Worm (Caenorhabditis elegans) whole organism, L4 larva: Measurements from ENCODE around the gene fipr-5.
A peak's percentile ranks its signal among the peaks of the same experiment; 100 is the strongest.

Source experiments
- F10B5.3 ChIP-seq: sonication (generic microtip); optimal IDR thresholded peaks from 2 replicates; lab custom pipeline; 2016; ENCODE audit warnings: mild to moderate bottlenecking, missing genetic modification characterization, missing compliant biosample characterization
- F37D6.2 ChIP-seq: sonication (generic microtip); optimal IDR thresholded peaks from 2 replicates; lab custom pipeline; 2016; ENCODE audit warnings: mild to moderate bottlenecking, missing genetic modification characterization, missing compliant biosample characterization
- F44E2.7 ChIP-seq: fragments of 200-800 bp; sonication (Bioruptor generic); IDR thresholded peaks from 2 replicates; pipeline ENCODE4 v2.1.2; 2022; ENCODE audit warnings: missing genetic modification characterization, missing compliant biosample characterization
- F49E8.2 ChIP-seq: sonication (generic microtip); optimal IDR thresholded peaks from 2 replicates; lab custom pipeline; 2016; ENCODE audit warnings: missing compliant biosample characterization, mild to moderate bottlenecking, missing genetic modification characterization, borderline replicate concordance
- R02D3.7 ChIP-seq: fragments of 150-350 bp; sonication (generic microtip); optimal IDR thresholded peaks from 3 replicates; lab custom pipeline; 2014; ENCODE audit warnings: missing biosample characterization, missing genetic modification characterization
- T26A8.4 ChIP-seq: fragments of 200-800 bp; sonication (Bioruptor generic); IDR thresholded peaks from 2 replicates; pipeline ENCODE4 v1.3.6; 2022; ENCODE audit warnings: missing genetic modification characterization, missing compliant biosample characterization
- Y48G9A.11 ChIP-seq: fragments of 200-800 bp; sonication (Bioruptor generic); IDR thresholded peaks from 2 replicates; pipeline ENCODE4 v1.3.6; 2022; ENCODE audit warnings: missing genetic modification reagents, missing genetic modification characterization, missing compliant biosample characterization
- Y75B8A.6 ChIP-seq: fragments of 200-800 bp; sonication (Bioruptor generic); IDR thresholded peaks from 2 replicates; pipeline ENCODE4 v1.3.6; 2022; ENCODE audit warnings: missing genetic modification reagents, missing genetic modification characterization, missing compliant biosample characterization
- aha-1 ChIP-seq: fragments of 150-350 bp; peaks from one replicate; lab custom pipeline; 2014; ENCODE audit warnings: missing biosample characterization, missing genetic modification characterization
- aly-2 ChIP-seq: sonication (generic microtip); optimal IDR thresholded peaks from 2 replicates; lab custom pipeline; 2018; ENCODE audit warnings: missing biosample characterization, missing genetic modification characterization
- attf-4 ChIP-seq: sonication (generic microtip); optimal IDR thresholded peaks from 3 replicates; lab custom pipeline; 2017; ENCODE audit warnings: missing biosample characterization, missing genetic modification characterization
- ceh-44 ChIP-seq: fragments of 200-800 bp; sonication (Bioruptor generic); IDR thresholded peaks from 2 replicates; pipeline ENCODE4 v1.3.6; 2022; ENCODE audit warnings: missing genetic modification reagents, missing genetic modification characterization, missing compliant biosample characterization
- daf-12 ChIP-seq: fragments of 150-350 bp; optimal IDR thresholded peaks from 2 replicates; lab custom pipeline; 2014; ENCODE audit warnings: missing biosample characterization, missing genetic modification reagents, missing genetic modification characterization
- daf-8 ChIP-seq: fragments of 200-800 bp; sonication (Bioruptor generic); IDR thresholded peaks from 2 replicates; pipeline ENCODE4 v1.3.6; 2022; ENCODE audit warnings: missing genetic modification characterization, missing compliant biosample characterization
- dmd-6 ChIP-seq: fragments of 200-800 bp; sonication (Bioruptor generic); IDR thresholded peaks from 2 replicates; pipeline ENCODE4 v1.3.6; 2022; ENCODE audit warnings: missing genetic modification reagents, missing genetic modification characterization, missing compliant biosample characterization
- dmd-8 ChIP-seq: fragments of 200-800 bp; sonication (Bioruptor generic); IDR thresholded peaks from 2 replicates; pipeline ENCODE4 v1.3.6; 2022; ENCODE audit warnings: missing genetic modification characterization, missing compliant biosample characterization
- dpl-1 ChIP-seq: fragments of 150-350 bp; optimal IDR thresholded peaks from 2 replicates; lab custom pipeline; 2014; ENCODE audit warnings: missing biosample characterization, missing genetic modification reagents, missing genetic modification characterization
- duxl-1 ChIP-seq: sonication (generic microtip); optimal IDR thresholded peaks from 2 replicates; lab custom pipeline; 2016; ENCODE audit warnings: mild to moderate bottlenecking, missing genetic modification characterization, moderate library complexity, missing compliant biosample characterization; ENCODE audit not compliant: poor library complexity
- egl-27 ChIP-seq: sonication (generic microtip); optimal IDR thresholded peaks from 3 replicates; lab custom pipeline; 2017; ENCODE audit warnings: missing biosample characterization, missing genetic modification reagents, missing genetic modification characterization
- egl-43 ChIP-seq: fragments of 200-800 bp; sonication (Bioruptor generic); IDR thresholded peaks from 2 replicates; pipeline ENCODE4 v1.3.6; 2022; ENCODE audit warnings: missing genetic modification reagents, missing genetic modification characterization, missing compliant biosample characterization
- hif-1 ChIP-seq, 2 experiments: sonication (generic microtip); optimal IDR thresholded peaks; 2 replicates each; lab custom pipeline; 2016 to 2017; ENCODE audit warnings: missing compliant biosample characterization in 2 of 2, missing genetic modification characterization in 2 of 2, missing genetic modification reagents in 2 of 2, missing genotype in 2 of 2, mild to moderate bottlenecking in 1 of 2
- hlh-11 ChIP-seq: fragments of 200-800 bp; sonication (Bioruptor generic); optimal IDR thresholded peaks from 2 replicates; lab custom pipeline; 2018; ENCODE audit warnings: mild to moderate bottlenecking, missing genetic modification characterization, missing compliant biosample characterization
- hmg-1.1 ChIP-seq: fragments of 200-800 bp; sonication (Bioruptor generic); IDR thresholded peaks from 2 replicates; pipeline ENCODE4 v1.3.6; 2022; ENCODE audit warnings: missing genetic modification reagents, missing genetic modification characterization, missing compliant biosample characterization
- lin-1 ChIP-seq: fragments of 200-800 bp; sonication (Bioruptor generic); IDR thresholded peaks from 2 replicates; pipeline ENCODE4 v1.3.6; 2022; ENCODE audit warnings: missing genetic modification reagents, missing genetic modification characterization, missing compliant biosample characterization
- lin-38 ChIP-seq: fragments of 200-800 bp; sonication (Bioruptor generic); IDR thresholded peaks from 2 replicates; pipeline ENCODE4 v1.3.6; 2022; ENCODE audit warnings: missing genetic modification reagents, missing genetic modification characterization, missing compliant biosample characterization
- madf-5 ChIP-seq, 2 experiments: fragments of 200-800 bp; sonication (Bioruptor generic); IDR thresholded peaks; 2 replicates each; pipeline ENCODE4 v1.3.6; 2022; ENCODE audit warnings: missing compliant biosample characterization in 2 of 2, missing genetic modification characterization in 2 of 2
- madf-9 ChIP-seq: fragments of 200-800 bp; sonication (Bioruptor generic); conservative IDR thresholded peaks from 2 replicates; pipeline ENCODE4 v1.3.6; 2022; ENCODE audit warnings: missing genetic modification reagents, missing genetic modification characterization, missing compliant biosample characterization
- mep-1 ChIP-seq: fragments of 150-350 bp; sonication (generic microtip); optimal IDR thresholded peaks from 3 replicates; lab custom pipeline; 2014; ENCODE audit warnings: missing biosample characterization, missing genetic modification characterization
- mes-2 ChIP-seq: sonication (generic microtip); optimal IDR thresholded peaks from 2 replicates; lab custom pipeline; 2016; ENCODE audit warnings: missing genotype, mild to moderate bottlenecking, missing genetic modification characterization, missing compliant biosample characterization; ENCODE audit not compliant: poor library complexity, severe bottlenecking
- nhr-102 ChIP-seq: sonication (generic microtip); optimal IDR thresholded peaks from 2 replicates; lab custom pipeline; 2016; ENCODE audit warnings: mild to moderate bottlenecking, missing genetic modification characterization, moderate library complexity, missing compliant biosample characterization
- nhr-11 ChIP-seq: fragments of 150-350 bp; optimal IDR thresholded peaks from 2 replicates; lab custom pipeline; 2014; ENCODE audit warnings: missing biosample characterization, missing genetic modification characterization
- nhr-111 ChIP-seq: fragments of 200-800 bp; sonication (Bioruptor generic); optimal IDR thresholded peaks from 2 replicates; lab custom pipeline; 2018; ENCODE audit warnings: mild to moderate bottlenecking, missing genetic modification characterization, missing compliant biosample characterization
- nhr-25 ChIP-seq: sonication (generic microtip); optimal IDR thresholded peaks from 2 replicates; lab custom pipeline; 2017; ENCODE audit warnings: missing genetic modification characterization, mild to moderate bottlenecking, missing compliant biosample characterization, antibody characterized with exemption, moderate library complexity, borderline replicate concordance; ENCODE audit not compliant: insufficient read depth
- nhr-28 ChIP-seq: fragments of 150-350 bp; optimal IDR thresholded peaks from 2 replicates; lab custom pipeline; 2014; ENCODE audit warnings: missing biosample characterization, missing genetic modification characterization
- nhr-6 ChIP-seq: fragments of 150-350 bp; optimal IDR thresholded peaks from 2 replicates; lab custom pipeline; 2014; ENCODE audit warnings: missing biosample characterization, missing genetic modification characterization
- php-3 ChIP-seq: fragments of 200-800 bp; sonication (Bioruptor generic); IDR thresholded peaks from 2 replicates; pipeline ENCODE4 v1.3.6; 2022; ENCODE audit warnings: missing genetic modification reagents, missing genetic modification characterization, missing compliant biosample characterization
- pqm-1 ChIP-seq: sonication (generic microtip); optimal IDR thresholded peaks from 2 replicates; lab custom pipeline; 2017; ENCODE audit warnings: missing biosample characterization, missing genetic modification characterization
- rbr-2 ChIP-seq: sonication (generic microtip); optimal IDR thresholded peaks from 2 replicates; lab custom pipeline; 2016; ENCODE audit warnings: missing genotype, missing genetic modification characterization, missing compliant biosample characterization
- saeg-2 ChIP-seq: fragments of 200-800 bp; sonication (Bioruptor generic); IDR thresholded peaks from 2 replicates; pipeline ENCODE4 v1.3.6; 2022; ENCODE audit warnings: missing genetic modification reagents, missing genetic modification characterization, missing compliant biosample characterization
- set-16 ChIP-seq: fragments of 200-800 bp; sonication (Bioruptor generic); IDR thresholded peaks from 2 replicates; pipeline ENCODE4 v1.3.6; 2022; ENCODE audit warnings: missing genetic modification reagents, missing genetic modification characterization, missing compliant biosample characterization
- skn-1 ChIP-seq: fragments of 150-350 bp; optimal IDR thresholded peaks from 2 replicates; lab custom pipeline; 2014; ENCODE audit warnings: missing biosample characterization, missing genetic modification characterization
- snpc-1.2 ChIP-seq: fragments of 200-800 bp; sonication (Bioruptor generic); IDR thresholded peaks from 2 replicates; pipeline ENCODE4 v1.3.6; 2022; ENCODE audit warnings: missing genetic modification reagents, missing genetic modification characterization, missing compliant biosample characterization
- unc-39 ChIP-seq: sonication (generic microtip); optimal IDR thresholded peaks from 2 replicates; lab custom pipeline; 2017; ENCODE audit warnings: missing biosample characterization, missing genetic modification characterization
- unc-62 ChIP-seq, 3 experiments: fragments of 150-350 bp in 1 of 3; sonication (generic microtip); optimal IDR thresholded peaks in 2 of 3; peaks in 1 of 3; 1 replicate in 1 of 3; 2 replicates in 2 of 3; lab custom pipeline; 2014 to 2017; ENCODE audit warnings: missing biosample characterization in 3 of 3, missing genetic modification characterization in 3 of 3, missing genetic modification reagents in 3 of 3, missing genotype in 1 of 3
- zfp-3 ChIP-seq: fragments of 200-800 bp; sonication (Bioruptor generic); conservative IDR thresholded peaks from 2 replicates; pipeline ENCODE4 v1.3.6; 2022; ENCODE audit warnings: missing genetic modification reagents, missing genetic modification characterization, missing compliant biosample characterization
- zip-2 ChIP-seq: fragments of 150-350 bp; optimal IDR thresholded peaks from 2 replicates; lab custom pipeline; 2014; ENCODE audit warnings: missing biosample characterization, missing genetic modification characterization
- ztf-11 ChIP-seq: fragments of 150-350 bp; optimal IDR thresholded peaks from 2 replicates; lab custom pipeline; 2014; ENCODE audit warnings: missing biosample characterization, missing genetic modification characterization

Gene fipr-5

ce11 chrV:10204863-10205338 is 16.3 kb downstream of the fipr-5 start, which contains the start of the genes ZK856.19 and ZK856.11 (continued):
- TF ChIP-seq dmd-6 (GFP tag; lab: Robert Waterston, UW) = peak; percentile 42; the same call in 1 of the 2 replicates
- peak; percentile 47 for TF ChIP-seq nhr-28 (tag; lab: Kevin White, UChicago)
- peak; percentile 70 for TF ChIP-seq lin-38 (GFP tag; lab: Robert Waterston, UW)
- peak; percentile 64 for TF ChIP-seq nhr-102
- no peak for TF ChIP-seq F44E2.7 (GFP tag; lab: Robert Waterston, UW)
- peak; percentile 72 for TF ChIP-seq mes-2
- peak; percentile 57 for TF ChIP-seq dpl-1 (GFP tag; lab: Kevin White, UChicago)
- peak; percentile 35 for TF ChIP-seq hlh-11
- no peak for TF ChIP-seq F49E8.2
- peak; percentile 57 for TF ChIP-seq mep-1 (tag; lab: Kevin White, UChicago)

- no peak for TF ChIP-seq attf-4
- no peak for TF ChIP-seq hmg-1.1 (GFP tag; lab: Robert Waterston, UW)
- no peak for TF ChIP-seq F49E8.2
- TF ChIP-seq aly-2 (tag; lab: Kevin White, UChicago) = no peak
- peak; percentile 84 for TF ChIP-seq pqm-1 (tag; lab: Kevin White, UChicago)
- TF ChIP-seq lin-1 (GFP tag; lab: Robert Waterston, UW) = 0 out of 2 replicates have a peak, but pooled peaks have one; percentile 42
- TF ChIP-seq hif-1 (tag; optimal IDR thresholded peaks at IDR 0.05; lab: Kevin White, UChicago) = no peak
- TF ChIP-seq mep-1 (tag; lab: Kevin White, UChicago) = peak; percentile 14
- peak; percentile 81 for TF ChIP-seq nhr-28 (tag; lab: Kevin White, UChicago)
- no peak for TF ChIP-seq lin-38 (GFP tag; lab: Robert Waterston, UW)
- no peak for TF ChIP-seq zip-2 (tag; lab: Kevin White, UChicago)
- TF ChIP-seq duxl-1 = peak; percentile 26
- TF ChIP-seq madf-9 (GFP tag; lab: Robert Waterston, UW) = no peak
- no peak for TF ChIP-seq rbr-2 (tag; lab: Kevin White, UChicago)
- TF ChIP-seq skn-1 (tag; lab: Kevin White, UChicago) = no peak
- no peak for TF ChIP-seq T26A8.4 (GFP tag; lab: Robert Waterston, UW)
- TF ChIP-seq F37D6.2 = no peak
- TF ChIP-seq unc-62 (GFP tag; optimal IDR thresholded peaks at IDR 0.05 in 1 of 2; lab: Kevin White, UChicago) = no peak
- no peak for TF ChIP-seq unc-62 (tag; optimal IDR thresholded peaks at IDR 0.05; lab: Kevin White, UChicago)
- peak; percentile 69 for TF ChIP-seq hlh-11
- no peak for TF ChIP-seq madf-5 (GFP tag; IDR thresholded peaks at IDR 0.05; lab: Robert Waterston, UW)
- no peak for TF ChIP-seq ztf-11 (tag; lab: Kevin White, UChicago)
- no peak for TF ChIP-seq Y75B8A.6 (GFP tag; lab: Robert Waterston, UW)
- no peak for TF ChIP-seq egl-27 (tag; lab: Kevin White, UChicago)
- no peak for TF ChIP-seq daf-12 (tag; lab: Kevin White, UChicago)
- no peak for TF ChIP-seq set-16
- TF ChIP-seq nhr-102 = no peak
- no peak for TF ChIP-seq R02D3.7 (tag; lab: Kevin White, UChicago)
- no peak for TF ChIP-seq F10B5.3
- peak; percentile 29 for TF ChIP-seq mes-2
- no peak for TF ChIP-seq daf-8 (GFP tag; lab: Robert Waterston, UW)
- TF ChIP-seq saeg-2 (GFP tag; lab: Robert Waterston, UW) = no peak
- peak; percentile 23 for TF ChIP-seq nhr-25 (tag; lab: Kevin White, UChicago)
- no peak for TF ChIP-seq nhr-111
- TF ChIP-seq php-3 (GFP tag; lab: Robert Waterston, UW) = no peak
- TF ChIP-seq egl-43 (GFP tag; lab: Robert Waterston, UW) = no peak
- no peak for TF ChIP-seq Y48G9A.11
- no peak for TF ChIP-seq unc-39 (tag; lab: Kevin White, UChicago)
- no peak for TF ChIP-seq nhr-11
- no peak for TF ChIP-seq aha-1 (tag; lab: Kevin White, UChicago)
- TF ChIP-seq zfp-3 (GFP tag; lab: Robert Waterston, UW) = no peak
- TF ChIP-seq ceh-44 (GFP tag; lab: Robert Waterston, UW) = no peak
- no peak for TF ChIP-seq nhr-6 (tag; lab: Kevin White, UChicago)
- TF ChIP-seq snpc-1.2 (GFP tag; lab: Robert Waterston, UW) = no peak
- no peak for TF ChIP-seq dmd-8 (GFP tag; lab: Robert Waterston, UW)
Measured at ce11 chrV:10203435-10204009, 17.7 kb downstream of the fipr-5 start, which contains the start of gene chpf-1. chpf-1 (minus strand) TSS chrV:10203485.
